Worm (Caenorhabditis elegans) whole organism, late embryonic: ENCODE results near the gene acl-8.

Experiments used
- ceh-19 ChIP-seq: fragments of 200-800 bp; sonication (Bioruptor generic); optimal IDR thresholded peaks from 2 replicates; lab custom pipeline; 2018; ENCODE audit warnings: mild to moderate bottlenecking, missing genetic modification characterization, missing compliant biosample characterization
- ceh-2 ChIP-seq: sonication (generic microtip); optimal IDR thresholded peaks from 2 replicates; lab custom pipeline; 2016; ENCODE audit warnings: missing genotype, missing genetic modification characterization, missing compliant biosample characterization
- ets-4 ChIP-seq: sonication (generic microtip); optimal IDR thresholded peaks from 2 replicates; lab custom pipeline; 2016; ENCODE audit warnings: missing genetic modification characterization, missing compliant biosample characterization
- fkh-10 ChIP-seq: fragments of 150-350 bp; optimal IDR thresholded peaks from 2 replicates; lab custom pipeline; 2014; ENCODE audit warnings: missing biosample characterization, missing genetic modification reagents, missing genetic modification characterization
- hlh-13 ChIP-seq: fragments of 200-800 bp; sonication (Bioruptor generic); optimal IDR thresholded peaks from 2 replicates; lab custom pipeline; 2018; ENCODE audit warnings: mild to moderate bottlenecking, missing genetic modification characterization, missing compliant biosample characterization
- lim-6 ChIP-seq: sonication (generic microtip); optimal IDR thresholded peaks from 2 replicates; lab custom pipeline; 2016; ENCODE audit warnings: missing genetic modification characterization, missing compliant biosample characterization
- nhr-11 ChIP-seq: fragments of 150-350 bp; optimal IDR thresholded peaks from 2 replicates; lab custom pipeline; 2014; ENCODE audit warnings: missing biosample characterization, missing genetic modification characterization
- pag-3 ChIP-seq: sonication (generic microtip); optimal IDR thresholded peaks from 2 replicates; lab custom pipeline; 2016; ENCODE audit warnings: missing compliant biosample characterization, missing genetic modification characterization, borderline replicate concordance
- pha-2 ChIP-seq: sonication (generic microtip); optimal IDR thresholded peaks from 2 replicates; lab custom pipeline; 2017; ENCODE audit warnings: mild to moderate bottlenecking, missing genetic modification characterization, missing compliant biosample characterization
- tbx-2 ChIP-seq: sonication (generic microtip); optimal IDR thresholded peaks from 2 replicates; lab custom pipeline; 2016; ENCODE audit warnings: missing genetic modification characterization, missing compliant biosample characterization
- unc-55 ChIP-seq: sonication (generic microtip); optimal IDR thresholded peaks from 2 replicates; lab custom pipeline; 2017; ENCODE audit warnings: missing biosample characterization, missing genetic modification reagents, missing genetic modification characterization

- TF ChIP-seq tbx-2 (tag; lab: Kevin White, UChicago) (no peak), ets-4 (tag; lab: Kevin White, UChicago) (no peak), pag-3 (no peak), ceh-19 (GFP tag; lab: Kevin White, UChicago) (no peak), unc-55 (GFP tag; lab: Kevin White, UChicago) (no peak), hlh-13 (GFP tag; lab: Kevin White, UChicago) (no peak), lim-6 (tag; lab: Kevin White, UChicago) (no peak), fkh-10 (GFP tag; lab: Kevin White, UChicago) (no peak), nhr-11 (tag; lab: Kevin White, UChicago) (no peak), ceh-2 (tag; lab: Kevin White, UChicago) (no peak), pha-2 (no peak)
Observed at ce11 chrV:6426843-6427242, 23.8 kb upstream of the acl-8 start, which contains the start of gene atp-4.
